Fruit fly (Drosophila melanogaster) whole organism, wandering third instar larva: ENCODE data around the gene CG31730.

Source experiments
- CG9705 ChIP-seq: fragments of 200-800 bp; sonication (Bioruptor generic); optimal IDR thresholded peaks from 2 replicates; lab custom pipeline; 2018; ENCODE audit warnings: missing biosample characterization, mild to moderate bottlenecking, missing genetic modification characterization
- GATAd ChIP-seq: sonication (Bioruptor generic); optimal IDR thresholded peaks from 2 replicates; lab custom pipeline; 2016; ENCODE audit warnings: missing biosample characterization, missing genetic modification characterization
- HLH106 ChIP-seq: fragments of 200-800 bp; optimal IDR thresholded peaks from 3 replicates; lab custom pipeline; 2019; ENCODE audit warnings: missing biosample characterization, mild to moderate bottlenecking, missing genetic modification characterization, moderate library complexity
- Hnf4 ChIP-seq: fragments of 200-800 bp; sonication (Bioruptor generic); optimal IDR thresholded peaks from 2 replicates; lab custom pipeline; 2016; ENCODE audit warnings: missing biosample characterization, mild to moderate bottlenecking, missing genetic modification characterization
- sage ChIP-seq: fragments of 200-800 bp; sonication (Bioruptor generic); optimal IDR thresholded peaks from 2 replicates; lab custom pipeline; 2016; ENCODE audit warnings: missing biosample characterization, mild to moderate bottlenecking, missing genetic modification characterization

- TF ChIP-seq CG9705 (GFP tag; lab: Kevin White, UChicago) (no peak), HLH106 (tag; lab: Kevin White, UChicago) (no peak), Hnf4 (GFP tag; lab: Kevin White, UChicago) (no peak), sage (GFP tag; lab: Kevin White, UChicago) (no peak), GATAd (GFP tag; lab: Kevin White, UChicago) (no peak)
These were observed 23.3 kb downstream of the CG31730 start, which contains the start of gene Jhbp14 for dm6 chr2L:13236194-13236593.
